Worm (Caenorhabditis elegans) whole organism, midembryonic: ENCODE measurements around the gene chil-24.

Experiments used
- T22C8.4 ChIP-seq: fragments of 200-800 bp; sonication (Bioruptor generic); IDR thresholded peaks from 2 replicates; pipeline ENCODE4 v1.3.6; 2022; ENCODE audit warnings: missing genetic modification characterization, missing compliant biosample characterization
- cog-1 ChIP-seq: sonication (generic microtip); optimal IDR thresholded peaks from 2 replicates; lab custom pipeline; 2016; ENCODE audit warnings: missing genetic modification characterization, missing compliant biosample characterization
- flt-1 ChIP-seq: fragments of 200-800 bp; sonication (Bioruptor generic); IDR thresholded peaks from 2 replicates; pipeline ENCODE4 v1.3.6; 2022; ENCODE audit warnings: missing genetic modification characterization, missing compliant biosample characterization
- klf-2 ChIP-seq: fragments of 200-800 bp; sonication (Bioruptor generic); conservative IDR thresholded peaks from 2 replicates; pipeline ENCODE4 v1.3.6; 2022; ENCODE audit warnings: missing genetic modification reagents, missing genetic modification characterization, missing compliant biosample characterization
- med-1 ChIP-seq: sonication (generic microtip); optimal IDR thresholded peaks from 2 replicates; lab custom pipeline; 2017; ENCODE audit warnings: missing genetic modification characterization, mild to moderate bottlenecking, missing compliant biosample characterization, antibody characterized with exemption, missing genetic modification reagents; ENCODE audit not compliant: insufficient read depth
- ref-1 ChIP-seq: fragments of 200-800 bp; sonication (Bioruptor generic); conservative IDR thresholded peaks from 2 replicates; pipeline ENCODE4 v1.3.6; 2022; ENCODE audit warnings: missing genetic modification reagents, missing genetic modification characterization, missing compliant biosample characterization
- tab-1 ChIP-seq: fragments of 200-800 bp; sonication (Bioruptor generic); IDR thresholded peaks from 2 replicates; pipeline ENCODE4 v1.3.6; 2022; ENCODE audit warnings: missing genetic modification characterization, missing compliant biosample characterization
- ztf-23 ChIP-seq: fragments of 200-800 bp; sonication (Bioruptor generic); IDR thresholded peaks from 2 replicates; pipeline ENCODE4 v1.3.6; 2022; ENCODE audit warnings: missing genetic modification reagents, missing genetic modification characterization, missing compliant biosample characterization
- ztf-29 ChIP-seq: fragments of 200-800 bp; sonication (Bioruptor generic); IDR thresholded peaks from 2 replicates; pipeline ENCODE4 v1.3.6; 2022; ENCODE audit warnings: missing genetic modification reagents, missing genetic modification characterization, missing compliant biosample characterization

chil-24 gene

DNA sequence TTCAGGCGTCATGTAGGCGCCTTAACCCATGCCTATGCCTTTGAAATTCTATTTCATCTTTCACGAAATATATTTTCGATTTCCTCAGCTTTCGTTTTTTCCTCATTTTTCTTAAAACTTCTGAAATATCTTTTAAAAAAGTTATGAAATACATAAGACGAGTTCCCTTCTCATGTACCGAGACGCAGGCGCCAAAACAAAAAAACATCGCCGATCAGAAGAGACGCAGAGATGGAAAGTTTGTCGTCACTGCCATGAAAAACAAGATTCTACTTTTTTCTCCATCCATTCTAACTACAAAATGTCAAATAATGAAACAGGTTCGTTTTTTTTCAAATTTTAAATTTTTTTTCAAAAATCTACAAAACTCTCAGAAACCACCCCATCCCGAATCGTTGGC is at the start of gene chil-24:
chil-24 (plus strand) TSS at position 156 of the 400 bp plus-strand sequence.
- TF ChIP-seq flt-1 (GFP tag; lab: Robert Waterston, UW) (no peak), med-1 (GFP tag; lab: Kevin White, UChicago) (no peak), klf-2 (no peak), T22C8.4 (GFP tag; lab: Robert Waterston, UW) (no peak), tab-1 (GFP tag; lab: Robert Waterston, UW) (no peak), ztf-29 (GFP tag; lab: Robert Waterston, UW) (no peak), cog-1 (tag; lab: Kevin White, UChicago) (no peak), ztf-23 (GFP tag; lab: Robert Waterston, UW) (no peak), ref-1 (GFP tag; lab: Robert Waterston, UW) (no peak)

ce11 chrII:3087134-3087533 is 41.8 kb upstream of the chil-24 start:
- TF ChIP-seq ref-1 (GFP tag; lab: Robert Waterston, UW): no peak
- TF ChIP-seq tab-1 (GFP tag; lab: Robert Waterston, UW): no peak
- no peak for TF ChIP-seq T22C8.4 (GFP tag; lab: Robert Waterston, UW)
- no peak for TF ChIP-seq cog-1 (tag; lab: Kevin White, UChicago)
- no peak for TF ChIP-seq med-1 (GFP tag; lab: Kevin White, UChicago)
- no peak for TF ChIP-seq ztf-29 (GFP tag; lab: Robert Waterston, UW)
- TF ChIP-seq ztf-23 (GFP tag; lab: Robert Waterston, UW): no peak
- TF ChIP-seq klf-2: no peak
- no peak for TF ChIP-seq flt-1 (GFP tag; lab: Robert Waterston, UW)

DNA sequence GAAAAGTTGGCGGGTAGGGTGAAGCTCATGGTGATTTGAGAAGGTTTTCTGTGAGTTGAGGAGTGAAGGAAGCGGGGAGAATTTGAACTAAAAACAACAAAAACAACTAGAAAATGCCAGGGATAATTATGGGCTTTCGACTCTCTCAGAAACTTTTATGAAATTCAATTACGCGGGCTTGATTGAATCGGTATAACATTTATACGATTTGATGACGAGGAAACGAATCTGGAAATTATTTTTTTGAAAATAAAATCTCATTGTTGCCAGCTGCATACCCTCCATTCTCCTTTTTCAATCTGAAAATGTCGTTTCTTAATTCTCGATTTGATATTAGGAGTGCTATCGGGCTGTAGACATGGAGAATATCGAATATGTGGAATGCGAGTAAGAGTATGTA is 37.7 kb upstream of the chil-24 start, which contains the start of gene srg-21:
srg-21 (minus strand) TSS at position 101 of the 400 bp plus-strand sequence.
- TF ChIP-seq klf-2 (no peak), ztf-29 (GFP tag; lab: Robert Waterston, UW) (no peak), tab-1 (GFP tag; lab: Robert Waterston, UW) (no peak), med-1 (GFP tag; lab: Kevin White, UChicago) (no peak), ztf-23 (GFP tag; lab: Robert Waterston, UW) (no peak), T22C8.4 (GFP tag; lab: Robert Waterston, UW) (no peak), ref-1 (GFP tag; lab: Robert Waterston, UW) (no peak), flt-1 (GFP tag; lab: Robert Waterston, UW) (no peak), cog-1 (tag; lab: Kevin White, UChicago) (no peak)

DNA sequence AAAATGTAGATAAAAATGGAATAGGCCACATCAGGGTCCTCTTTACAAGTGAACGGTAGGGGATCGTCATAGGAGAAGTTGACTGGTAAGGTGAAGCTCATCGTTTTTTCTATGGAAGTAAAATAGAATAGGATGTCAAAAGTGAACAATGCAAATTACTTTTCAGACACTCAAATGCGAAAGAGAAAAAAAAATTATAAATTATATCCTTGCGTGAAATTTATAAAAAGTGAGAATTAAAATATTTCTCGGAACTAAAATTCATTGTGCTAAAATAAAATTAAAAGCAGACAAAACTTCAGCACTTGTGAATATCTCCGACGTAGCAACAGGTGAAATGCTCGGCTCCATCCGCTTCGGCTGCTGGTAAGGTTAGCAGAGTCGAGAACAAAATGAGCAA is 35.6 kb upstream of the chil-24 start, which contains the start of gene srg-22:
srg-22 (minus strand) TSS at position 101 of the 400 bp plus-strand sequence.
- no peak for TF ChIP-seq ref-1 (GFP tag; lab: Robert Waterston, UW)
- TF ChIP-seq ztf-29 (GFP tag; lab: Robert Waterston, UW): no peak
- no peak for TF ChIP-seq ztf-23 (GFP tag; lab: Robert Waterston, UW)

ce11 chrII:3096060-3096459 is 32.9 kb upstream of the chil-24 start, which contains the start of gene srg-23:
srg-23 (minus strand) TSS chrII:3096160.
- TF ChIP-seq ztf-29 (GFP tag; lab: Robert Waterston, UW): no peak
- TF ChIP-seq klf-2: no peak
- no peak for TF ChIP-seq T22C8.4 (GFP tag; lab: Robert Waterston, UW)
- TF ChIP-seq ztf-23 (GFP tag; lab: Robert Waterston, UW): no peak
- TF ChIP-seq ref-1 (GFP tag; lab: Robert Waterston, UW): no peak
- no peak for TF ChIP-seq cog-1 (tag; lab: Kevin White, UChicago)
- TF ChIP-seq med-1 (GFP tag; lab: Kevin White, UChicago): no peak
- TF ChIP-seq flt-1 (GFP tag; lab: Robert Waterston, UW): no peak
- no peak for TF ChIP-seq tab-1 (GFP tag; lab: Robert Waterston, UW)

ce11 chrII:3096857-3097256 is 32.1 kb upstream of the chil-24 start, which contains the start of gene Y25C1A.14:
Y25C1A.14 (minus strand) TSS chrII:3096957.
- TF ChIP-seq ztf-29 (GFP tag; lab: Robert Waterston, UW) (no peak), cog-1 (tag; lab: Kevin White, UChicago) (no peak), klf-2 (no peak), tab-1 (GFP tag; lab: Robert Waterston, UW) (no peak), med-1 (GFP tag; lab: Kevin White, UChicago) (no peak), flt-1 (GFP tag; lab: Robert Waterston, UW) (no peak)

- TF ChIP-seq ztf-23 (GFP tag; lab: Robert Waterston, UW) (no peak), cog-1 (tag; lab: Kevin White, UChicago) (no peak), med-1 (GFP tag; lab: Kevin White, UChicago) (no peak), T22C8.4 (GFP tag; lab: Robert Waterston, UW) (no peak), flt-1 (GFP tag; lab: Robert Waterston, UW) (no peak), klf-2 (no peak), ztf-29 (GFP tag; lab: Robert Waterston, UW) (no peak)
Observed at ce11 chrII:3100546-3100945, 28.4 kb upstream of the chil-24 start, which contains the start of gene srg-24. srg-24 (minus strand) TSS chrII:3100646.

- TF ChIP-seq ztf-23 (GFP tag; lab: Robert Waterston, UW) (no peak), flt-1 (GFP tag; lab: Robert Waterston, UW) (no peak), klf-2 (no peak), ztf-29 (GFP tag; lab: Robert Waterston, UW) (no peak), ref-1 (GFP tag; lab: Robert Waterston, UW) (no peak), cog-1 (tag; lab: Kevin White, UChicago) (no peak), T22C8.4 (GFP tag; lab: Robert Waterston, UW) (no peak), tab-1 (GFP tag; lab: Robert Waterston, UW) (no peak), med-1 (GFP tag; lab: Kevin White, UChicago) (no peak)
Observed at ce11 chrII:3102018-3102417, 26.9 kb upstream of the chil-24 start, which contains the start of gene clec-121. clec-121 (plus strand) TSS chrII:3102318.

- TF ChIP-seq klf-2 (no peak), med-1 (GFP tag; lab: Kevin White, UChicago) (no peak), flt-1 (GFP tag; lab: Robert Waterston, UW) (no peak), cog-1 (tag; lab: Kevin White, UChicago) (no peak), ref-1 (GFP tag; lab: Robert Waterston, UW) (no peak), ztf-23 (GFP tag; lab: Robert Waterston, UW) (no peak), tab-1 (GFP tag; lab: Robert Waterston, UW) (no peak), T22C8.4 (GFP tag; lab: Robert Waterston, UW) (no peak), ztf-29 (GFP tag; lab: Robert Waterston, UW) (no peak)
Observed at ce11 chrII:3105765-3106164, 23.2 kb upstream of the chil-24 start, which contains the start of gene clec-122. clec-122 (plus strand) TSS chrII:3106065.
